Worm (Caenorhabditis elegans): Measurements from ENCODE around the gene somi-1.

ce11 chrV:13410688-13411087 is 19.5 kb upstream of the somi-1 start, which contains the start of gene F53F1.4:
- TF ChIP-seq ces-1 (GFP tag; optimal IDR thresholded peaks at IDR 0.05) (no peak), zag-1 (tag; optimal IDR thresholded peaks at IDR 0.05) (no peak), dpl-1 (GFP tag; optimal IDR thresholded peaks at IDR 0.05) (no peak), F16B12.6 (tag; optimal IDR thresholded peaks at IDR 0.05) (no peak), unc-62 (GFP tag; optimal IDR thresholded peaks at IDR 0.05) (no peak), tlp-1 (tag; optimal IDR thresholded peaks at IDR 0.05) (no peak), nhr-11 (tag; optimal IDR thresholded peaks at IDR 0.05) (no peak), ceh-82 (tag; optimal IDR thresholded peaks at IDR 0.05) (no peak), nhr-76 (tag; optimal IDR thresholded peaks at IDR 0.05) (no peak), unc-86 (tag; optimal IDR thresholded peaks at IDR 0.05) (no peak)

Data from whole organism, L1 larva.